Fruit fly (Drosophila melanogaster): ENCODE data around the gene CG5715.

DNA sequence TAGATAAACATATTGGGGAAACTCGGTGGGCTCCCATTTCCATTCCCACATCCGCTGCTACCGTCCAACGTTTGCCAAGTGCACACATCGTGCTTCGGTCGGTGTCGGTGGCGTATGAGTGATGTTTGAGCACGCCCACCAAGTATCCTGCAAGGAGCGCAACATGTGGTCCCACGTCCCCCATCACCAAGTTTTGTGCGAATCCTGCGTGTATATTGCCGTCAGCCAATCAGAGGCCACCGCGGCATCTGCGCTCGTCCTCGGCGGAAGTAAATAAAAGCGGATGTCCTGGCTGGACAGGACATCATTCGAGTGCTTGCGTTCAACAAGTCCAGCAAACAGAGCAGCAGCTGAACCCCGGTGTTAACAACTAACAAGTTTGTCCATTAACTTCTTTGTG, 47.1 kb upstream of the CG5715 start, which contains the start of gene Ms:
- TF ChIP-seq h (optimal IDR thresholded peaks at IDR 0.05) (no peak), insv (optimal IDR thresholded peaks at IDR 0.05) (no peak)
